Worm (Caenorhabditis elegans): Measurements from ENCODE around the gene C47D2.1.

DNA sequence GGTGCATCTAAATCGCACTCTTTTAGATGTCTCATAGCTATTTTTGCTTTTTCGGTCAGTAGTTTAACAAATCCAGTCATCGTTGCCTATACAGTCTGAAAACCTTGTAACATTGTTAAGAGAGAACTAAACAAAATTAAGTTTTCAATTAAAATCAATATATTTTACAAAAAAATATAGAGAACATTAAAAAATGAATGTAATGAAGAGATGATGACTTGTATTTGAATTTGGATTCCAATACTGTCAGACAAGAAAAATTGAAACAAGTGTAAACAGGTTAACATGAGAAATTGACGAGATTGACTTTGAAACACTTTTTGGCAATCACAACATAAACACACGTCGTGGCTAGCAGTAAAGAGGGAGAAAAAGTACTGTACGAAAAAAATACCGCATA, 29.8 kb upstream of the C47D2.1 start, which contains the start of gene C17H11.5:
- TF ChIP-seq ama-1 (optimal IDR thresholded peaks at IDR 0.05) (no peak), hmg-4 (GFP tag; optimal IDR thresholded peaks at IDR 0.05) (no peak), flt-1 (GFP tag; IDR thresholded peaks at IDR 0.05) (no peak), aly-1 (tag; optimal IDR thresholded peaks at IDR 0.05) (no peak), tbx-11 (GFP tag; IDR thresholded peaks at IDR 0.05) (no peak)
